Fruit fly (Drosophila melanogaster) S2 (cell line): ENCODE results near the gene CG5880.

ENCODE experiments used
- CG8478 ChIP-seq: fragments of >200 bp; optimal IDR thresholded peaks from 2 replicates; lab custom pipeline; 2018
- CTCF ChIP-seq, 2 experiments: fragments of >200 bp; optimal IDR thresholded peaks; 2 replicates each; lab custom pipeline; 2018

DNA sequence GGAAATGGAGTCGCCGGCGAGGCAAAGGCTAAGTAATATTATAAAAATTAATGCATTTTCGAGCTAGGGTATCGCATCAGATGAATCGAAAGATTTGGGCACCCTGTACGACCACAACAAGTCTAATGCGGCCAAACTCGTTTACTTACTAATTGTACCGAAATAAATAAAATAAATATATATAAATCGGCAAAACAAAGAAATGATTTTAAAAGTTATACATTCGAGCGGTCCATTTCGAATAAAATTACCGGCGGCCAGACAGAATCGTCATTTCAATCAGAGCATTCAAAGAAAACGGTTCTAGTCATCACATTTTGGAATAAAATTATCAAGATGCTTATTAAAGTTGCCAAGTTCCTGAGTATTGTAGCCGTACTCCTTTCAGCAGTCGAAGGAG lies 23.7 kb upstream of the CG5880 start, which contains the start of gene CG14258:
- TF ChIP-seq CTCF (optimal IDR thresholded peaks at IDR 0.05; lab: Kevin White, UChicago), result no peak
- no peak for TF ChIP-seq CG8478 (lab: Kevin White, UChicago)
